Worm (Caenorhabditis elegans) whole organism, early embryonic: ENCODE data around the gene nhr-4.
"Not testable (repeated sequence)": the region's sequence is repeated elsewhere in the genome, so short reads cannot be mapped to it uniquely, and the experiment has no call there.

Experiments used
- ama-1 ChIP-seq: fragments of 150-350 bp; optimal IDR thresholded peaks from 2 replicates; lab custom pipeline; 2014
- ceh-36 ChIP-seq: sonication (generic microtip); optimal IDR thresholded peaks from 2 replicates; lab custom pipeline; 2016; ENCODE audit warnings: missing genetic modification characterization, inconsistent platforms, missing compliant biosample characterization
- hmbx-1 ChIP-seq: sonication (generic microtip); optimal IDR thresholded peaks from 2 replicates; lab custom pipeline; 2016; ENCODE audit warnings: mild to moderate bottlenecking, missing genetic modification characterization, missing compliant biosample characterization
- pes-1 ChIP-seq: fragments of 200-800 bp; sonication (Bioruptor generic); IDR thresholded peaks from 2 replicates; pipeline ENCODE4 v1.3.6; 2022; ENCODE audit warnings: missing genetic modification reagents, missing genetic modification characterization, missing compliant biosample characterization
- scrt-1 ChIP-seq: fragments of 200-800 bp; sonication (Bioruptor generic); IDR thresholded peaks from 2 replicates; pipeline ENCODE4 v1.3.6; 2022; ENCODE audit warnings: missing genetic modification characterization, missing compliant biosample characterization
- sea-1 ChIP-seq: fragments of 200-800 bp; sonication (Bioruptor generic); conservative IDR thresholded peaks from 2 replicates; pipeline ENCODE4 v1.3.6; 2022; ENCODE audit warnings: missing genetic modification characterization, missing compliant biosample characterization
- tbx-37 ChIP-seq: fragments of 200-800 bp; sonication (Bioruptor generic); conservative IDR thresholded peaks from 2 replicates; pipeline ENCODE4 v1.3.6; 2022; ENCODE audit warnings: missing genetic modification reagents, missing genetic modification characterization, missing compliant biosample characterization

- TF ChIP-seq ceh-36 (tag; lab: Kevin White, UChicago); pes-1 (GFP tag; lab: Robert Waterston, UW); ama-1; hmbx-1 (tag; lab: Kevin White, UChicago); scrt-1 (GFP tag; lab: Robert Waterston, UW); sea-1 (GFP tag; lab: Robert Waterston, UW); tbx-37 (GFP tag; lab: Robert Waterston, UW): not testable (repeated sequence)
Measured at ce11 chrIV:9893649-9894048, 14.5 kb downstream of the nhr-4 start, which contains the start of gene sss-1.
